Fruit fly (Drosophila melanogaster) whole organism, embryonic: ENCODE data around the gene AsnRS.

ENCODE experiments used
- Adf1 ChIP-seq: fragments of 200-800 bp; sonication (Bioruptor generic); IDR thresholded peaks from 2 replicates; pipeline ENCODE4 v1.3.6; 2022; ENCODE audit warnings: missing biosample characterization, missing genetic modification characterization
- CG10209 ChIP-seq: fragments of 200-800 bp; sonication (Bioruptor generic); optimal IDR thresholded peaks from 3 replicates; lab custom pipeline; 2017; ENCODE audit warnings: missing biosample characterization, mild to moderate bottlenecking, missing genetic modification characterization, missing genetic modification reagents
- CG11560 ChIP-seq: fragments of 200-800 bp; sonication (Bioruptor generic); IDR thresholded peaks from 3 replicates; pipeline ENCODE4 v1.3.6; 2022; ENCODE audit warnings: missing biosample characterization, missing genetic modification characterization
- CG12299 ChIP-seq: fragments of 200-800 bp; sonication (Bioruptor generic); optimal IDR thresholded peaks from 2 replicates; lab custom pipeline; 2018; ENCODE audit warnings: missing biosample characterization, mild to moderate bottlenecking, missing genetic modification characterization
- CG12744 ChIP-seq: fragments of 200-800 bp; sonication (Bioruptor generic); optimal IDR thresholded peaks from 2 replicates; lab custom pipeline; 2016; ENCODE audit warnings: missing biosample characterization, missing genetic modification characterization
- CG18011 ChIP-seq: fragments of 200-800 bp; sonication (Bioruptor generic); optimal IDR thresholded peaks from 2 replicates; lab custom pipeline; 2017; ENCODE audit warnings: missing biosample characterization, missing genetic modification characterization, mild to moderate bottlenecking, moderate library complexity, missing genotype
- CG1832 ChIP-seq: fragments of 200-800 bp; sonication (Bioruptor generic); optimal IDR thresholded peaks from 2 replicates; lab custom pipeline; 2017; ENCODE audit warnings: missing biosample characterization, mild to moderate bottlenecking, missing genetic modification characterization, inconsistent platforms
- CG2199 ChIP-seq: fragments of 200-800 bp; sonication (Bioruptor generic); IDR thresholded peaks from 3 replicates; pipeline ENCODE4 v1.3.6; 2022; ENCODE audit warnings: missing biosample characterization, missing genetic modification characterization
- CG2678 ChIP-seq: fragments of 200-800 bp; sonication (Bioruptor generic); optimal IDR thresholded peaks from 3 replicates; lab custom pipeline; 2019; ENCODE audit warnings: missing biosample characterization, mild to moderate bottlenecking, missing genetic modification characterization, moderate library complexity
- CG3281 ChIP-seq: fragments of 200-800 bp; sonication (Bioruptor generic); optimal IDR thresholded peaks from 3 replicates; lab custom pipeline; 2017; ENCODE audit warnings: missing biosample characterization, mild to moderate bottlenecking, missing genetic modification characterization
- CG42726 ChIP-seq: fragments of 200-800 bp; sonication (Bioruptor generic); IDR thresholded peaks from 2 replicates; pipeline ENCODE4 v1.3.6; 2022; ENCODE audit warnings: missing biosample characterization, missing genetic modification characterization; ENCODE audit not compliant: partially characterized antibody
- CG43689 ChIP-seq: fragments of 200-800 bp; sonication (Bioruptor generic); IDR thresholded peaks from 2 replicates; pipeline ENCODE4 v1.3.6; 2022; ENCODE audit warnings: missing biosample characterization, missing genetic modification characterization
- CG6254 ChIP-seq: fragments of 200-800 bp; sonication (Bioruptor generic); optimal IDR thresholded peaks from 3 replicates; lab custom pipeline; 2017; ENCODE audit warnings: mild to moderate bottlenecking, missing biosample characterization, missing genetic modification reagents, missing genetic modification characterization
- CG7556 ChIP-seq: fragments of 200-800 bp; sonication (Bioruptor generic); optimal IDR thresholded peaks from 2 replicates; lab custom pipeline; 2017; ENCODE audit warnings: missing biosample characterization, mild to moderate bottlenecking, missing genetic modification characterization
- CG7987 ChIP-seq: fragments of 200-800 bp; sonication (Bioruptor generic); optimal IDR thresholded peaks from 2 replicates; lab custom pipeline; 2018; ENCODE audit warnings: missing biosample characterization, mild to moderate bottlenecking, missing genetic modification characterization, moderate library complexity
- CG9609 ChIP-seq: fragments of 200-800 bp; sonication (Bioruptor generic); optimal IDR thresholded peaks from 3 replicates; lab custom pipeline; 2016; ENCODE audit warnings: missing biosample characterization, missing genetic modification characterization
- CG9727 ChIP-seq: fragments of 200-800 bp; sonication (Bioruptor generic); optimal IDR thresholded peaks from 3 replicates; lab custom pipeline; 2017; ENCODE audit warnings: missing biosample characterization, mild to moderate bottlenecking, missing genetic modification characterization
- Chrac-16 ChIP-seq: fragments of 200-800 bp; sonication (Bioruptor generic); optimal IDR thresholded peaks from 3 replicates; lab custom pipeline; 2016; ENCODE audit warnings: missing biosample characterization, missing genetic modification characterization
- Dfd ChIP-seq, 2 experiments: fragments of >200 bp; optimal IDR thresholded peaks; 2 replicates each; lab custom pipeline; 2017; ENCODE audit warnings: missing biosample characterization in 2 of 2, missing genetic modification characterization in 2 of 2
- Ets97D ChIP-seq: fragments of 200-800 bp; sonication (Bioruptor generic); optimal IDR thresholded peaks from 3 replicates; lab custom pipeline; 2016; ENCODE audit warnings: missing biosample characterization, missing genetic modification characterization
- Hmr ChIP-seq: fragments of 200-800 bp; sonication (Bioruptor generic); optimal IDR thresholded peaks from 3 replicates; lab custom pipeline; 2017; ENCODE audit warnings: mild to moderate bottlenecking, missing biosample characterization, missing genetic modification reagents, missing genetic modification characterization
- Hr78 ChIP-seq, 2 experiments: fragments of 200-800 bp in 1 of 2; fragments of >200 bp in 1 of 2; sonication (Bioruptor generic) in 1 of 2; optimal IDR thresholded peaks; 2 replicates each; lab custom pipeline; 2017 to 2019; ENCODE audit warnings: missing biosample characterization in 2 of 2, missing genetic modification characterization in 2 of 2, mild to moderate bottlenecking in 1 of 2, moderate library complexity in 1 of 2
- Kr ChIP-seq: fragments of 200-800 bp; sonication (Bioruptor generic); optimal IDR thresholded peaks from 2 replicates; lab custom pipeline; 2017; ENCODE audit warnings: missing biosample characterization, mild to moderate bottlenecking, missing genetic modification characterization
- MTF-1 ChIP-seq: fragments of 200-800 bp; sonication (Bioruptor generic); optimal IDR thresholded peaks from 2 replicates; lab custom pipeline; 2018; ENCODE audit warnings: missing biosample characterization, mild to moderate bottlenecking, missing genetic modification characterization, borderline replicate concordance
- NC2β ChIP-seq: fragments of 200-800 bp; sonication (Bioruptor generic); optimal IDR thresholded peaks from 2 replicates; lab custom pipeline; 2016; ENCODE audit warnings: missing biosample characterization, missing genetic modification characterization
- Neu2 ChIP-seq: fragments of 200-800 bp; sonication (Bioruptor generic); optimal IDR thresholded peaks from 3 replicates; lab custom pipeline; 2016; ENCODE audit warnings: missing biosample characterization, missing genetic modification characterization, borderline replicate concordance
- Rx ChIP-seq: fragments of 200-800 bp; sonication (Bioruptor generic); IDR thresholded peaks from 2 replicates; pipeline ENCODE4 v1.3.6; 2022; ENCODE audit warnings: missing biosample characterization, missing genetic modification characterization
- Stat92E ChIP-seq, 3 experiments: fragments of >200 bp in 2 of 3; fragments of 200-800 bp in 1 of 3; sonication (Bioruptor generic) in 1 of 3; optimal IDR thresholded peaks; 2 replicates each; lab custom pipeline; 2017 to 2019; ENCODE audit warnings: missing biosample characterization in 3 of 3, missing genetic modification characterization in 3 of 3, mild to moderate bottlenecking in 1 of 3, moderate library complexity in 1 of 3
- Trl ChIP-seq, 3 experiments: fragments of >200 bp in 2 of 3; fragments of 200-800 bp in 1 of 3; sonication (Bioruptor generic) in 1 of 3; optimal IDR thresholded peaks; 2 replicates in 1 of 3; 3 replicates in 2 of 3; lab custom pipeline; 2016 to 2017; ENCODE audit warnings: missing biosample characterization in 1 of 3, missing genetic modification characterization in 1 of 3
- cad ChIP-seq: fragments of >200 bp; optimal IDR thresholded peaks from 2 replicates; lab custom pipeline; 2017; ENCODE audit warnings: missing biosample characterization, missing genetic modification characterization
- chinmo ChIP-seq: fragments of 200-800 bp; sonication (Bioruptor generic); IDR thresholded peaks from 4 replicates; pipeline ENCODE4 v1.3.6; 2022; ENCODE audit warnings: missing biosample characterization, missing genetic modification characterization; ENCODE audit not compliant: partially characterized antibody
- ci ChIP-seq: fragments of 200-800 bp; sonication (Bioruptor generic); IDR thresholded peaks from 3 replicates; pipeline ENCODE4 v1.3.6; 2022; ENCODE audit warnings: missing biosample characterization, missing genetic modification characterization
- croc ChIP-seq: fragments of 200-800 bp; sonication (Bioruptor generic); conservative IDR thresholded peaks from 3 replicates; pipeline ENCODE4 v1.3.6; 2022; ENCODE audit warnings: missing biosample characterization, missing genetic modification characterization
- dimm ChIP-seq: fragments of 200-800 bp; sonication (Bioruptor generic); IDR thresholded peaks from 2 replicates; pipeline ENCODE4 v1.3.6; 2022; ENCODE audit warnings: missing biosample characterization, missing genetic modification characterization
- gcm ChIP-seq: fragments of 200-800 bp; sonication (Bioruptor generic); optimal IDR thresholded peaks from 2 replicates; lab custom pipeline; 2019; ENCODE audit warnings: missing biosample characterization, mild to moderate bottlenecking, missing genetic modification characterization, moderate library complexity
- her ChIP-seq: fragments of 200-800 bp; sonication (Bioruptor generic); optimal IDR thresholded peaks from 2 replicates; lab custom pipeline; 2016; ENCODE audit warnings: missing biosample characterization, missing genetic modification characterization
- jing ChIP-seq: fragments of 200-800 bp; sonication (Bioruptor generic); optimal IDR thresholded peaks from 2 replicates; lab custom pipeline; 2018; ENCODE audit warnings: missing biosample characterization, mild to moderate bottlenecking, missing genetic modification characterization
- jumu ChIP-seq: fragments of 200-800 bp; sonication (Bioruptor generic); optimal IDR thresholded peaks from 3 replicates; lab custom pipeline; 2016; ENCODE audit warnings: missing biosample characterization, missing genetic modification characterization
- knrl ChIP-seq: fragments of 200-800 bp; sonication (Bioruptor generic); IDR thresholded peaks from 3 replicates; pipeline ENCODE4 v1.3.6; 2022; ENCODE audit warnings: missing biosample characterization, missing genetic modification characterization; ENCODE audit not compliant: partially characterized antibody
- lab ChIP-seq: fragments of 200-800 bp; sonication (Bioruptor generic); optimal IDR thresholded peaks from 3 replicates; lab custom pipeline; 2017; ENCODE audit warnings: missing biosample characterization, missing genetic modification characterization, mild to moderate bottlenecking, moderate library complexity, missing genetic modification reagents
- org-1 ChIP-seq: fragments of 200-800 bp; sonication (Bioruptor generic); optimal IDR thresholded peaks from 2 replicates; lab custom pipeline; 2017; ENCODE audit warnings: missing biosample characterization, missing genetic modification characterization
- otp ChIP-seq: fragments of 200-800 bp; sonication (Bioruptor generic); IDR thresholded peaks from 3 replicates; pipeline ENCODE4, ENCODE4 v1.3.6; 2022; ENCODE audit warnings: missing biosample characterization, missing genetic modification characterization
- peb ChIP-seq: fragments of 200-800 bp; sonication (Bioruptor generic); IDR thresholded peaks from 2 replicates; pipeline ENCODE4 v1.3.6; 2022; ENCODE audit warnings: missing biosample characterization, missing genetic modification characterization
- pnt ChIP-seq: fragments of 200-800 bp; sonication (Bioruptor generic); optimal IDR thresholded peaks from 3 replicates; lab custom pipeline; 2016; ENCODE audit warnings: missing biosample characterization, missing genetic modification characterization
- tll ChIP-seq, 2 experiments: fragments of 200-800 bp in 1 of 2; fragments of >200 bp in 1 of 2; sonication (Bioruptor generic) in 1 of 2; optimal IDR thresholded peaks; 2 replicates each; lab custom pipeline; 2017 to 2019; ENCODE audit warnings: missing biosample characterization in 2 of 2, missing genetic modification characterization in 2 of 2, mild to moderate bottlenecking in 1 of 2, moderate library complexity in 1 of 2
- twi ChIP-seq: fragments of 200-800 bp; optimal IDR thresholded peaks from 2 replicates; lab custom pipeline; 2019; ENCODE audit warnings: missing biosample characterization, mild to moderate bottlenecking, missing genetic modification characterization, moderate library complexity
- zfh1 ChIP-seq: fragments of 200-800 bp; sonication (Bioruptor generic); IDR thresholded peaks from 3 replicates; pipeline ENCODE4 v1.3.6; 2022; ENCODE audit warnings: missing biosample characterization, missing genetic modification characterization

The AsnRS gene

DNA sequence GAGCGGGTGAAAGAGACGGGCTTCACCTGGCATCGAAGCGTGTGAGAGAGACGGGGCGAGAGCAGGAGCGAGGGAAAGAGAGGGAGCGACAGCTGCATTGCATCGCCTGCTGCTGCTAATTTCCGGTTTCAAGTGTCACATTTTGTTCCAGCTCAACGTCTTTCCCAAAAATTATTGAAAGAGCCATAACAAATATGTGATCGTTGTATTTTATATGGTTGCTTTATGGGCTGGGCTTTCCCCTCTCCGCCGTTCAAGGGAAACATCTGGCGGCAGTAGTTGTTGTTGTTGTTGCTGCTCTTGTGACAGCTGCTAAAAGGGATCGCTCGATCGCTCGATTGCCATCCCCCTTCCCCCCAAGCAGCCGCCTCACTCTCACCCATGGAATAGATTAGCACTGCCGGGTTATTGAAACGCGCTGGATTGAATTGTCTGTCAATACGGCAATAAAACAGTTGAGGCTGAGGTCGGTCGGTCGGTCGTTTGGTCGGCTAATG is 23.2 kb upstream of the AsnRS start (continued):
- no peak for TF ChIP-seq CG43689 (GFP tag; lab: Robert Waterston, UW)
- peak; percentile 70; the same call in 1 of the 2 replicates for TF ChIP-seq CG42726
- no peak for TF ChIP-seq croc (GFP tag; lab: Robert Waterston, UW)
- TF ChIP-seq gcm (GFP tag; lab: Kevin White, UChicago), result peak; percentile 2
- peak; percentile 27 for TF ChIP-seq CG6254 (GFP tag; lab: Kevin White, UChicago)
- peak; percentile 31 for TF ChIP-seq Ets97D (GFP tag; lab: Kevin White, UChicago)
- TF ChIP-seq pnt (GFP tag; lab: Kevin White, UChicago), result no peak
- TF ChIP-seq CG11560 (tag; lab: Robert Waterston, UW), result no peak; the same call in 2 of the 3 replicates
- TF ChIP-seq cad (GFP tag; lab: Kevin White, UChicago), result peak; percentile 93
- TF ChIP-seq Trl (optimal IDR thresholded peaks at IDR 0.05; lab: Kevin White, UChicago), result peak in 1 of 2 experiments; percentile 22
- no peak for TF ChIP-seq Trl (GFP tag; optimal IDR thresholded peaks at IDR 0.05; lab: Kevin White, UChicago)
- TF ChIP-seq Kr (GFP tag; lab: Kevin White, UChicago), result peak; percentile 86
- TF ChIP-seq CG10209 (GFP tag; lab: Kevin White, UChicago), result peak; percentile 80
- TF ChIP-seq Hr78 (GFP tag; optimal IDR thresholded peaks at IDR 0.05; lab: Kevin White, UChicago), result peak in 1 of 2 experiments; percentile 46
- TF ChIP-seq CG1832 (GFP tag; lab: Kevin White, UChicago), result peak; percentile 91
- TF ChIP-seq CG2678 (tag; lab: Kevin White, UChicago), result peak; percentile 19
- TF ChIP-seq NC2β (GFP tag; lab: Kevin White, UChicago), result no peak
- peak; percentile 51 to 86 for TF ChIP-seq tll (GFP tag; optimal IDR thresholded peaks at IDR 0.05; lab: Kevin White, UChicago)
- peak; percentile 18; the same call in 1 of the 3 replicates for TF ChIP-seq zfh1 (GFP tag; lab: Robert Waterston, UW)
- TF ChIP-seq CG9609 (GFP tag; lab: Kevin White, UChicago), result no peak
- TF ChIP-seq twi (tag; lab: Kevin White, UChicago), result peak; percentile 98
- peak; percentile 12 for TF ChIP-seq lab
- no peak for TF ChIP-seq Rx (GFP tag; lab: Robert Waterston, UW)
- TF ChIP-seq Stat92E (GFP tag; optimal IDR thresholded peaks at IDR 0.05; lab: Kevin White, UChicago), result peak in 1 of 3 experiments; percentile 64
- no peak for TF ChIP-seq CG7556 (GFP tag; lab: Kevin White, UChicago)
- TF ChIP-seq ci (GFP tag; lab: Robert Waterston, UW), result 0 out of 3 replicates have a peak, but pooled peaks have one; percentile 26

DNA sequence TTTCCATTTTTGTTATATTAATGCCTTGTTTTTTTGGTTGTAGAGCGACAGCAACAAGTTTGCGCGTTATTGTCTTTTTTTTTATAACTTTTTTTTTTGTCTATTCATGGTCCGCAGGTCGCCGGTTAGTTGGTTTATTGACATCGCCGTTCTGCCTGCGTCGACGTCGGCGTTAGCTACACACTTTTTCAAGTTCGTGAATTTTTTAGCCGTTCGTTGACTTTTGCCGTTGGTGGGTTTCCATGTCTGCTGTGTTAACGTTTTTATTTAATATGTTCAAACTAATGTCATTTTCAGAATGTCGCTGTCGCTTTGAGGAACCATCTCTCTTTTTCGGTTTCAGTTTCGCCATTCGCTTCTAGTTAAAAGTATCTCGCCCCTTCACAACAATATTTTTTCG is 14.9 kb upstream of the AsnRS start:
- no peak for TF ChIP-seq CG9727 (GFP tag; lab: Kevin White, UChicago)
- no peak for TF ChIP-seq CG2199
- no peak for TF ChIP-seq Chrac-16 (GFP tag; lab: Kevin White, UChicago)
- TF ChIP-seq Adf1 (GFP tag; lab: Robert Waterston, UW), result peak; percentile 78
- TF ChIP-seq chinmo (GFP tag; lab: Robert Waterston, UW), result 0 out of 4 replicates have a peak, but pooled peaks have one; percentile 60

DNA sequence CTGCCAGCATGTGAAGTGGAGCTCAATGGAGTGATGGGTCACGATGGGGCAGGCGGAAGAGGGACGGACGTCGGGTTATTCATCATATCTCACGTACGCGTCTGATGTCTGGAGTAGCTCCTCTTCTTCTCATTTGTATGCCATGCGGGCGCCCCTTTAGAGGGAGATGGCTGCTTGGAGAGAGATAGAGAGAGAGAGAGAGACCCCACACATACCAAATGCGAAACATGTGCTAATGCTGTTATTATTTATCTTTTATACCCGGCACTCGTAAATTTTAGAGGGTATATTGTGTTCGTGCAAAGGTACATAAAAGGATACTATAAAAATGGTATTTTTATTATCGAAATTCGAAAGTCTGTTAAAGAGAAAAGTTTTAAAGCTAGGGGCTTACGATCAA is 14.3 kb upstream of the AsnRS start:
- TF ChIP-seq knrl (GFP tag; lab: Robert Waterston, UW) (no peak), Hmr (GFP tag; lab: Kevin White, UChicago) (peak; percentile 8), MTF-1 (GFP tag; lab: Kevin White, UChicago) (no peak), Dfd (GFP tag; optimal IDR thresholded peaks at IDR 0.05; lab: Kevin White, UChicago) (no peak), CG18011 (GFP tag; lab: Kevin White, UChicago) (no peak), org-1 (no peak), jumu (GFP tag; lab: Kevin White, UChicago) (no peak), CG12299 (tag; lab: Kevin White, UChicago) (no peak), CG7987 (GFP tag; lab: Kevin White, UChicago) (no peak), otp (GFP tag; lab: Robert Waterston, UW) (no peak), jing (GFP tag; lab: Kevin White, UChicago) (no peak), Neu2 (GFP tag; lab: Kevin White, UChicago) (no peak), dimm (GFP tag; lab: Robert Waterston, UW) (no peak), CG3281 (GFP tag; lab: Kevin White, UChicago) (no peak), CG12744 (GFP tag; lab: Kevin White, UChicago) (no peak), her (no peak), Chrac-16 (GFP tag; lab: Kevin White, UChicago) (no peak), peb (GFP tag; lab: Robert Waterston, UW) (no peak)
